Worm (Caenorhabditis elegans): ENCODE data around the gene irld-24.

irld-24 gene

DNA sequence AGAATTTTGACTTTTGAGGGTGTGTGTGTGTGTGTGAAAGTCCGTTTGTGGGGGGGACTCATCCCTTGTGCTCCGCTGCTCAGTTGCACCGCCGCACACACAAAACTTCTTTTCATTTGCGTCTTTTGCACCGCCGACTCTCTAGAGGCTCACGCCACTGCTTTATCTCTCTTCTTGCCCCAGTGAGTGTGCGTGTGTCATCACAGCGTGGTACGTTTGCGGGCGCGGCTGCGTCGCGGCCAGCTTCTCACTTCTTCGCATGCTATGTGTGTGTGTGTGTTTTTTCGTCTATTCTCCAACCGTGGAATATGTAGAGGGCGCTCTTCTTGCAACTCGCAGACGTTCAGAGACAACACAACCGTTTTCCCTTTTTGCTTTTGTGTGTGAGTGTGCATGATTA lies 40.9 kb upstream of the irld-24 start (continued):
- TF ChIP-seq lin-11 (tag; optimal IDR thresholded peaks at IDR 0.05): peak; percentile 77
- TF ChIP-seq fos-1 (tag; optimal IDR thresholded peaks at IDR 0.05): peak; percentile 71
- peak; percentile 70 for TF ChIP-seq lin-13 (GFP tag; optimal IDR thresholded peaks at IDR 0.05)
- TF ChIP-seq nhr-77 (tag; optimal IDR thresholded peaks at IDR 0.05): no peak
- TF ChIP-seq lsy-2 (tag; optimal IDR thresholded peaks at IDR 0.05): peak in 1 of 2 experiments; percentile 58
- TF ChIP-seq sem-4 (tag; optimal IDR thresholded peaks at IDR 0.05): peak; percentile 23
- TF ChIP-seq nhr-10 (tag; optimal IDR thresholded peaks at IDR 0.05): no peak
- peak; percentile 65 for TF ChIP-seq C34F6.9 (tag; optimal IDR thresholded peaks at IDR 0.05)
- peak; percentile 57 for TF ChIP-seq crh-2 (tag; optimal IDR thresholded peaks at IDR 0.05)
- no peak for TF ChIP-seq elt-3 (tag; optimal IDR thresholded peaks at IDR 0.05)
- TF ChIP-seq snpc-4 (tag; optimal IDR thresholded peaks at IDR 0.05): peak; percentile 93
- peak; percentile 3 for TF ChIP-seq ceh-16 (tag; optimal IDR thresholded peaks at IDR 0.05)
- peak; percentile 66 to 80 for TF ChIP-seq mdl-1 (tag; optimal IDR thresholded peaks at IDR 0.05)
- no peak for TF ChIP-seq ztf-1 (GFP tag; conservative IDR thresholded peaks at IDR 0.05)
- TF ChIP-seq nhr-12 (tag; optimal IDR thresholded peaks at IDR 0.05): no peak
- TF ChIP-seq alr-1 (tag; optimal IDR thresholded peaks at IDR 0.05): no peak
- TF ChIP-seq gmeb-1 (tag; optimal IDR thresholded peaks at IDR 0.05): no peak
- no peak for TF ChIP-seq nhr-25 (tag; optimal IDR thresholded peaks at IDR 0.05)
- TF ChIP-seq dmd-4 (tag; optimal IDR thresholded peaks at IDR 0.05): no peak

DNA sequence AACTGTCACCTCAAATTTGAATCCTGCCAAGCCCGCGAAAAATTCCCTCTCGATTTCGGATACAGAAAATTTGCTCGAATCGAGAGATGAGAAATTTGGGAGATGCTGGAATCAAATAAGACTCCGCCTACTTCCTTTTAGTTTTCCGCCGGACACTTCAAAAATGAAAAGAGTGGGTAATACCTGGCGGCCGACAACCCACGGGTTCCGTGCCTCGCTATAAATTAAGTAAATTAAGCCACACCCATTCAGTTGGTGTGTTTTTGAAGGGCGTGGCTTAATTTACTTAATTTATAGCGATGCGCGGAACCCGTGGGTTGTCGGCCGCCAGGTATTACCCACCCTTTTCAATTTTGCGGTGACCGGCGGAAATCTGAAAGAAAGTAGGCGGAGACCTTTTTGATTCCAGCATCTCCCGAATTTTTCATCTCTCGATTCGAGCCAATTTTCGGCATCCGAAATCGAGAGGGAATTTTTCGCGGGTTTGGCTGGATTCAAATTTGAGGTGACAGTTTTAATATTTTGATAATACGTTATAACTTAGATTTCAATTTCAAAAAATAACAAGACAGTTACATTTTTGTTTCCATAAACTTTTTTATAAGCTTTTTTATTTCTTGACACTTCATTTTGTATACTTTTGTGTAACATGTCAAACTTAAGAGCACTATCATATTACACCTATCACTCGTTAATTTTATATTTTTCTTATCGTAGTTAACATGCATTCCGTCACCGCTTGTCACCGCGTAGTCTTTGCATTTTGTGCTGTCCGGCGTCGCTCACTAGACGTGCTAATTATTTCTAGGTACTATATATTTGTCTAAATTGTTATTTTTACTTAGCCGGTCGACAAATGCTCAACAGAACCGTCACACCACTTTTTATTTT lies 39.5 kb upstream of the irld-24 start:
- TF ChIP-seq fos-1 (tag; optimal IDR thresholded peaks at IDR 0.05) (peak; percentile 81), nhr-129 (tag; optimal IDR thresholded peaks at IDR 0.05) (no peak)

DNA sequence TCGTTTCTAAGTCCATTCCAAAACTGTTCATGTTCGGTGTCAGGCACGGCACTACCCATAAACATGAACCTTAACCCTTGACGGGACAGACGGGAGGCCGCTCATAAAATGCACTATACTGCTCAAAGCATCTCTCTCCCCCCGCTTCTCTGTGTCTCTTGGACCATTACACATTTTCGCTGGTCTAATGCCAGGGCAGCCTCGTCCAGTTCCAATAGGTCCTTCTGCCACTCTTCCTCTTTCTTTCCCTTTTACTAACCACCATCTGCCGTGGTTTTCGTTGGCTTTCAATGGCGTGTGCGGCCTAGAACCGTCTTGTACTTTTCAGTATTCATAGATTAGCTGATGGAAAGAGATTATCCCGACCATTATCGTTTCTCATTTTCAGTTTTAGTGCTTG lies 38.2 kb upstream of the irld-24 start:
- TF ChIP-seq nhr-6 (tag; optimal IDR thresholded peaks at IDR 0.05) (no peak), mab-5 (tag; optimal IDR thresholded peaks at IDR 0.05) (no peak), nhr-129 (tag; optimal IDR thresholded peaks at IDR 0.05) (peak; percentile 0), mbf-1 (tag; optimal IDR thresholded peaks at IDR 0.05) (no peak)

DNA sequence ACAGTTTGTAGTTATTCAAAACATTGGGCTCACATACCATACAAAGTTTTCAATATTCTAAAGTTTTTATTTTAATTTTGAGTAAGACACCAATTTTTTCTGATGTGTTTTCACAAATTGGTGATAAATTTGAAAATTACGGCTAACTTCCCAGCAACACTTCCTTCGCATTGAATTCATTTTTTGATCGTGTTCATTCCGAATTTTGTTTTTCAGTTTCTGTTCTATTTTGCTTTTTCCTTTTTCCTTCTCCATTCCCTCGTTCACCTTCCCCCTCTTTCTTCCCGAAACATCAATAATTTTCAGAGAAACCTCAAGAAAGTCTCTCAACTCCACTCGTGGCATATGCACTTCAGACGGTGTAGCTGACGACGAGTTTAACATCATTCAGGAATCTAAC lies 37.6 kb upstream of the irld-24 start, which contains the start of gene alg-1:
TSS of gene alg-1 (plus strand) at position 301 of the 400 bp plus-strand sequence.
- TF ChIP-seq C34F6.9 (tag; optimal IDR thresholded peaks at IDR 0.05) (no peak), nhr-21 (tag; optimal IDR thresholded peaks at IDR 0.05) (no peak), lin-11 (tag; optimal IDR thresholded peaks at IDR 0.05) (no peak), mbf-1 (tag; optimal IDR thresholded peaks at IDR 0.05) (no peak), fos-1 (tag; optimal IDR thresholded peaks at IDR 0.05) (no peak), crh-2 (tag; optimal IDR thresholded peaks at IDR 0.05) (no peak), nhr-10 (tag; optimal IDR thresholded peaks at IDR 0.05) (no peak), peb-1 (tag; optimal IDR thresholded peaks at IDR 0.05) (no peak), unc-55 (GFP tag; optimal IDR thresholded peaks at IDR 0.05) (no peak), ztf-11 (tag; optimal IDR thresholded peaks at IDR 0.05) (no peak), ztf-1 (GFP tag; conservative IDR thresholded peaks at IDR 0.05) (no peak), ztf-4 (tag; optimal IDR thresholded peaks at IDR 0.05) (no peak), R02D3.7 (tag; optimal IDR thresholded peaks at IDR 0.05) (no peak), nhr-11 (tag; optimal IDR thresholded peaks at IDR 0.05) (no peak), elt-3 (tag; optimal IDR thresholded peaks at IDR 0.05) (no peak)

DNA sequence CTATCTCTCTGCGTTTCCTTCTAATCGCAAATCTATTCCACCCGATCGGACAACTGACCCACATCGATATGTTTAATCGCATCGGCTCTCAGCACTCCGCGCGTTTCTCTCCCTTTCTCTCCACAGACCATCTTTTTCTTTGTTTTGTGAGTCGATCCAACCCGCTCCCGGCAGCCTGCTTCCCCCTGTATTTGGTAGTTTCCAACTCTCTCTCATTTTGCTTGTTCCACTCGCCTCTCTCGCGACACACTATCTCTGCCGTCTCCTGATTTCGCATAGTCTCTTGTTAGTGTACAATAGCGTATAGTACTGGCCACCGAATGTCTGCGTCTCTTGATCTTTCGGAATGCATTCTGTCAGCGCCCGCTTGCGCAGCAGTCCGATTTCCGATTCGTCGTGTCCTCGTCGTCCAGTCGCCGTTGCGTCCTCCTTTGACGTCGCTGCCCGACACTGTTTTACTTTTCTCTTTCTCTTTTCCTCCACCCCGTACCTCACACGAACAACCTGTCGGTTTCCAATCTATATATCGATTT lies 35.7 kb upstream of the irld-24 start:
- TF ChIP-seq nhr-237 (tag; optimal IDR thresholded peaks at IDR 0.05) (no peak), C34F6.9 (tag; optimal IDR thresholded peaks at IDR 0.05) (peak; percentile 25), F13H6.1 (tag; optimal IDR thresholded peaks at IDR 0.05) (peak; percentile 81), alr-1 (tag; optimal IDR thresholded peaks at IDR 0.05) (no peak), nhr-77 (tag; optimal IDR thresholded peaks at IDR 0.05) (no peak), ceh-16 (tag; optimal IDR thresholded peaks at IDR 0.05) (peak; percentile 7), fos-1 (tag; optimal IDR thresholded peaks at IDR 0.05) (peak; percentile 44), ztf-1 (GFP tag; conservative IDR thresholded peaks at IDR 0.05) (no peak), egl-27 (tag; optimal IDR thresholded peaks at IDR 0.05) (peak; percentile 63), ama-1 (optimal IDR thresholded peaks at IDR 0.05) (no peak), peb-1 (tag; optimal IDR thresholded peaks at IDR 0.05) (no peak), elt-3 (tag; optimal IDR thresholded peaks at IDR 0.05) (no peak), lin-39 (tag; optimal IDR thresholded peaks at IDR 0.05) (no peak), nhr-23 (tag; optimal IDR thresholded peaks at IDR 0.05) (no peak), zag-1 (tag; optimal IDR thresholded peaks at IDR 0.05) (no peak), unc-39 (tag; optimal IDR thresholded peaks at IDR 0.05) (no peak), skn-1 (tag; optimal IDR thresholded peaks at IDR 0.05) (no peak), nhr-129 (tag; optimal IDR thresholded peaks at IDR 0.05) (peak; percentile 62), mdl-1 (tag; optimal IDR thresholded peaks at IDR 0.05) (no peak), ceh-82 (tag; optimal IDR thresholded peaks at IDR 0.05) (no peak), snpc-4 (tag; optimal IDR thresholded peaks at IDR 0.05) (no peak), nhr-6 (tag; optimal IDR thresholded peaks at IDR 0.05) (no peak), lin-13 (GFP tag; optimal IDR thresholded peaks at IDR 0.05) (peak; percentile 8), lin-11 (tag; optimal IDR thresholded peaks at IDR 0.05) (no peak), ztf-11 (tag; optimal IDR thresholded peaks at IDR 0.05) (no peak), nhr-12 (tag; optimal IDR thresholded peaks at IDR 0.05) (no peak), elt-1 (tag; optimal IDR thresholded peaks at IDR 0.05) (no peak), nhr-25 (tag; optimal IDR thresholded peaks at IDR 0.05) (peak; percentile 74), ztf-4 (tag; optimal IDR thresholded peaks at IDR 0.05) (no peak), nhr-11 (tag; optimal IDR thresholded peaks at IDR 0.05) (no peak), unc-55 (GFP tag; optimal IDR thresholded peaks at IDR 0.05) (no peak)
